Fruit fly (Drosophila melanogaster): ENCODE measurements around the gene Ppt1.

Ppt1 gene

dm6 chrX:8690003-8690402 is at the start of gene Ppt1, which contains the start of gene Ogg1:
Ppt1 (minus strand) TSS chrX:8690227.
Ogg1 (plus strand) TSS chrX:8690327.
- TF ChIP-seq CG14711 (tag; optimal IDR thresholded peaks at IDR 0.05) (peak; percentile 65), CG7045 (GFP tag; optimal IDR thresholded peaks at IDR 0.05) (no peak), CG12768 (GFP tag; optimal IDR thresholded peaks at IDR 0.05) (peak; percentile 3), CG5204 (GFP tag; optimal IDR thresholded peaks at IDR 0.05) (peak; percentile 38), ovo (GFP tag; optimal IDR thresholded peaks at IDR 0.05) (peak; percentile 82), CG33017 (tag; optimal IDR thresholded peaks at IDR 0.05) (no peak), Clk (GFP tag; optimal IDR thresholded peaks at IDR 0.05) (no peak), CG7101 (tag; optimal IDR thresholded peaks at IDR 0.05) (peak; percentile 75), kay (GFP tag; ENCODE audit: borderline replicate concordance) (no peak), cnc (optimal IDR thresholded peaks at IDR 0.05) (no peak), cic (GFP tag; optimal IDR thresholded peaks at IDR 0.05) (no peak), tj (GFP tag; optimal IDR thresholded peaks at IDR 0.05) (peak; percentile 40), CG1620 (GFP tag; optimal IDR thresholded peaks at IDR 0.05) (peak; percentile 90), toe (GFP tag; optimal IDR thresholded peaks at IDR 0.05) (peak; percentile 72), bab1 (GFP tag; optimal IDR thresholded peaks at IDR 0.05) (peak; percentile 81), Hr96 (GFP tag; optimal IDR thresholded peaks at IDR 0.05) (peak; percentile 68), pad (GFP tag; optimal IDR thresholded peaks at IDR 0.05) (peak; percentile 55), Mnt (GFP tag; optimal IDR thresholded peaks at IDR 0.05) (peak; percentile 83), Crg-1 (GFP tag; optimal IDR thresholded peaks at IDR 0.05) (peak; percentile 49), CG11617 (GFP tag; optimal IDR thresholded peaks at IDR 0.05) (peak; percentile 42)

DNA sequence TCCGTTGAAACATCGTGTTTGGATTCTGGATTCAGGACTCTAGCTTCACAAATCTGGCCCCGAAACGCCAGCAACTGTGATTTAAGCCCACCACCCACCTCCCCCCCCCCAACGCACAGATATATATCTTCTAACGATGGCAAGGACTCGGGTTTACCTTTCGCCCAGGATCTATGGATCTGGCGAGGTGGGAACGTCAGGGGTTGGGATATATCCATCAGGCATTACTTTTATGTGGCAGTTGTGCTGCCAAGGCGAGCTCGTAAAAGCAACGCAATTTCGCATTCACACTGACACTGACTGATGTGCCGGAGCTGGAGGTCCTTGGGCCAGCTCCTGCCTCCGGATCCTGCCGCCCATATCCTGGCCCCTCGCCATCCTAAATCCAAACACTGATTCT is 42.4 kb upstream of the Ppt1 start:
- no peak for TF ChIP-seq CG14711 (tag; optimal IDR thresholded peaks at IDR 0.05)
- TF ChIP-seq Crg-1 (GFP tag; optimal IDR thresholded peaks at IDR 0.05), result no peak
- no peak for TF ChIP-seq CG33017 (tag; optimal IDR thresholded peaks at IDR 0.05)
- TF ChIP-seq tj (GFP tag; optimal IDR thresholded peaks at IDR 0.05), result no peak

DNA sequence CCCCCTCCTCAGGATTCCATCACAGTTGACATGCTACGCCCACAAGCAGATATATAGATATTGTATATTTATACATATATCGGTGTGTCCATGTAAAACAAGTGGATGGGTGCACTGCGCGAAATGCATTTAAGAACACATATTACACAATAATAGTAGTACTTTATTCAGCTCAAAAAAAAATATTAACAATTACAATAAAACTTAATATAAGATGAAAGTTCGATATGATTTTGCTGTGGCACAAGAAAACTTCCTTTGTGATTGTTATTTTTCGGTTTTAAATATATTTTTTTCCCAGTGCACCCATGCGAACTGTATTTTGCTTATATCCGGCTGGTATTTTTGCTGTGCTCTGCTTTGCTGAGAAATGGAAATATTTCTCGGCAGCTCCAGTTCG is 41.4 kb upstream of the Ppt1 start:
- TF ChIP-seq Hr96 (GFP tag; optimal IDR thresholded peaks at IDR 0.05), result no peak
- no peak for TF ChIP-seq CG14711 (tag; optimal IDR thresholded peaks at IDR 0.05)

DNA sequence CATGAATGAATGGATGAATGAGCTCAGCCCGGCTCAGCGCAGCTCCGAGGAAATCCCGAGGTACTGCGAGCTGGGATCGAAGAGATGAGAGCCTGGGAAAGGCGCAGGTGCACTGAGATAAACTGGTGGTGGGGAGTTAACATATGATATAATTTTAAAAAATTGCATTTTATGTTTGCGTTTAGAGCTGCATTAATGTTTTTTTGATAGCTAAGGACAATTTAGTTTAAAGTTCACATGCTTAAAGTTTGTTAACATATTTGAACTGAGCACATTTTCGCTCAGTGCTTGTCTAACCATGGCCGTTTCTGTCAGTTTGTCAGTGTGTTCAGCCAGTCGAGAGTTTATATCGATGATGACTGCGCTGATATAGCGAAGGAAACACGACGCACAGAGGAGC is 40.3 kb upstream of the Ppt1 start:
- TF ChIP-seq CG7101 (tag; optimal IDR thresholded peaks at IDR 0.05), result no peak

DNA sequence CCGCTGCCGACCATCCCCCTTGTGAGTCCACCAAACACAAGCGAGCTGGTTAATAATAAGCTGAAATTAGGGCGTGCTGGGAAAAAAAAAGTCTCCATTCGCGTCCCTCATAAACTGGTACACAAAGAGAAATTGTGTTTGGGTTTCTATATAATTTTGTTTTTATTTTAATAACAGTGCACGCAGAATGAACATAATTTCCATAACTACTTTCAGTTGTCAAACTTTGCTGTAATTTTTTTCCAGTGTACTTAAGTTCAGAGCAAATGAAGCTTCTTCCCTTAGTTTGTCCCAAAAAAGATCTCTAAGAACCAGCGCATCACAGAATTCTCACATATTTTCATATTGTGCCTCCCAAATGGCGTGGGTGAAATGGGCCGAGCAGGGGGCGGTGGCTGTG is 38.0 kb upstream of the Ppt1 start:
- TF ChIP-seq CG5204 (GFP tag; optimal IDR thresholded peaks at IDR 0.05), result no peak
- no peak for TF ChIP-seq CG33017 (tag; optimal IDR thresholded peaks at IDR 0.05)
- TF ChIP-seq Mnt (GFP tag; optimal IDR thresholded peaks at IDR 0.05), result no peak
- TF ChIP-seq tj (GFP tag; optimal IDR thresholded peaks at IDR 0.05), result no peak
- TF ChIP-seq toe (GFP tag; optimal IDR thresholded peaks at IDR 0.05), result no peak
- TF ChIP-seq Hr96 (GFP tag; optimal IDR thresholded peaks at IDR 0.05), result no peak
- no peak for TF ChIP-seq CG7045 (GFP tag; optimal IDR thresholded peaks at IDR 0.05)
- TF ChIP-seq CG12768 (GFP tag; optimal IDR thresholded peaks at IDR 0.05), result no peak
- no peak for TF ChIP-seq CG14711 (tag; optimal IDR thresholded peaks at IDR 0.05)
- TF ChIP-seq Clk (GFP tag; optimal IDR thresholded peaks at IDR 0.05), result no peak
- TF ChIP-seq cic (GFP tag; optimal IDR thresholded peaks at IDR 0.05), result no peak
- TF ChIP-seq cnc (optimal IDR thresholded peaks at IDR 0.05), result no peak
- TF ChIP-seq CG11617 (GFP tag; optimal IDR thresholded peaks at IDR 0.05), result no peak
- no peak for TF ChIP-seq Crg-1 (GFP tag; optimal IDR thresholded peaks at IDR 0.05)
- TF ChIP-seq bab1 (GFP tag; optimal IDR thresholded peaks at IDR 0.05), result no peak
- no peak for TF ChIP-seq CG1620 (GFP tag; optimal IDR thresholded peaks at IDR 0.05)
- TF ChIP-seq CG7101 (tag; optimal IDR thresholded peaks at IDR 0.05), result no peak

dm6 chrX:8726816-8727215 is 36.8 kb upstream of the Ppt1 start:
- TF ChIP-seq kay (GFP tag; ENCODE audit: borderline replicate concordance), result no peak

DNA sequence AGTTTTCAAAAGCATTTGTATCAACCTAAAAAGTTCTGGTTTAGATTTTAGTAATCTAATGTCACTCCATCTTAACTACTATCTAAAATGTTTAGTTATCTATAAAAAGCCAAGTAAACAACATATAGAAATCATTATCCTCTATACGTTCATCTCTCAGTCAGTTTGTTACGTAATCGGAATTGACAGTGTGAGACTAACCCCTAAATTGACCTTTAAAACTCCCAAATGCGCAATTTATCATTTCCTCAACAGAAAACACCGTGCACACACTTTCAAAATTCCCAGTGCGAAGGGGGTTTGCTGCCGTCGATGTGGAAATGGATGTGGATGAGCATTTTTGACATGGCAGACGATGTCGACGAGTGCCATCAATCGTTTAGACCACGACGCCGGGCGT is 35.2 kb upstream of the Ppt1 start:
- TF ChIP-seq Crg-1 (GFP tag; optimal IDR thresholded peaks at IDR 0.05), result no peak
- no peak for TF ChIP-seq bab1 (GFP tag; optimal IDR thresholded peaks at IDR 0.05)
- TF ChIP-seq CG7101 (tag; optimal IDR thresholded peaks at IDR 0.05), result no peak
- no peak for TF ChIP-seq CG12768 (GFP tag; optimal IDR thresholded peaks at IDR 0.05)
- no peak for TF ChIP-seq toe (GFP tag; optimal IDR thresholded peaks at IDR 0.05)
- no peak for TF ChIP-seq CG33017 (tag; optimal IDR thresholded peaks at IDR 0.05)
- no peak for TF ChIP-seq ovo (GFP tag; optimal IDR thresholded peaks at IDR 0.05)

dm6 chrX:8724815-8725214 is 34.8 kb upstream of the Ppt1 start:
- TF ChIP-seq Crg-1 (GFP tag; optimal IDR thresholded peaks at IDR 0.05), result no peak
- no peak for TF ChIP-seq kay (GFP tag; ENCODE audit: borderline replicate concordance)
